Worm (Caenorhabditis elegans): ENCODE measurements around the gene dhs-22.
A peak's percentile ranks its signal among the peaks of the same experiment; 100 is the strongest.

The dhs-22 gene

DNA sequence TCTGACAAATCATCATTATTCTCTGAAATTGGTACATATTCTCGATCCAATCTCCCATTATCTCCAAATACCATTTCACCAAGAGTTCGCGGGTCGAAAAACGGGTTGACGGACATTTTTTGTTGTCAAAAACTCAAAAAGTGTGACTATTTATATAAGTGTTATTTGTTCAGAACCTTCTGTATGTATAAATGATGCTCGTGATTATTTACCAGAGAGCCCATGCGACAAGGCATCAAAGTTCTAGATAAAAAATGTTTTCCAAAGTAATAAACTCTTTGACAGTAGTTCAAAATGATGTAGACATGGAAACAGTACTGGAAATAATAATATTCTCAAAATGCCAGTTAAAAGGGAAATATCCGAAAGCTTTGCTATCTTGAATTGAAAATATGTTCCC, 41.4 kb upstream of the dhs-22 start:
- TF ChIP-seq skn-1 (tag; optimal IDR thresholded peaks at IDR 0.05) = peak; percentile 1
- no peak for TF ChIP-seq ces-1 (GFP tag; optimal IDR thresholded peaks at IDR 0.05)

DNA sequence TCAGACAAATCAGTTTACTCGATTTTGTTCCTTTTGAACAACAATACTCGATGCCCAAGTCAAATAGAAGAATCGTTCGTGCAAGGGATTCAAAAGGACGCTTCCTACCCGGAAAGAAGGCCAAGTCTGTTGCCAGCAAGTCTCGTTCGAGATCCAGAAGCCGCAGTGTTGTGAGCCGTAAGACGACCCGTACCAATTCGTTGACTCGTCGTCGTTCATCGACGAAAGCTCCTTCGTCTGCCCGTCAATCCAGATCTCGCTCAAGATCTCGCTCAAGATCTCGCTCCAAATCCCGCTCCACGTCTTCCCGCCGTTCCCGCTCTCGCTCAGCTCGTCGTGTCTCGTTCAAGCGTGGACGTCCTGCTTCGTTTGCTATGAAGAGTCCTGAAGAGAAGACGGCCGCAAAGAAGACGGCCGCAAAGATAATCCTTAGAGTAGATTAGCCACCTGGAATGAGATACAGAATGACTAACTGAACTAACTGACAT, 39.4 kb upstream of the dhs-22 start, which contains the start of gene F08H9.2:
Gene F08H9.2 (plus strand): TSS at position 51 of the 488 bp plus-strand sequence.
- no peak for TF ChIP-seq zag-1 (tag; optimal IDR thresholded peaks at IDR 0.05)
- TF ChIP-seq nhr-77 (tag; optimal IDR thresholded peaks at IDR 0.05) = no peak
- no peak for TF ChIP-seq ztf-11 (tag; optimal IDR thresholded peaks at IDR 0.05)
- TF ChIP-seq lin-35 (GFP tag; optimal IDR thresholded peaks at IDR 0.05) = no peak
- no peak for TF ChIP-seq rnt-1 (tag; optimal IDR thresholded peaks at IDR 0.05)
- TF ChIP-seq pag-3 (tag; optimal IDR thresholded peaks at IDR 0.05; ENCODE audit: borderline replicate concordance, insufficient read depth) = no peak
- no peak for TF ChIP-seq unc-30 (tag; optimal IDR thresholded peaks at IDR 0.05)
- TF ChIP-seq nhr-11 (tag; optimal IDR thresholded peaks at IDR 0.05) = no peak
- no peak for TF ChIP-seq blmp-1 (tag; optimal IDR thresholded peaks at IDR 0.05)
- TF ChIP-seq ceh-90 (tag; optimal IDR thresholded peaks at IDR 0.05) = no peak
- TF ChIP-seq efl-3 (GFP tag; optimal IDR thresholded peaks at IDR 0.05) = no peak
- no peak for TF ChIP-seq ceh-82 (tag; optimal IDR thresholded peaks at IDR 0.05)
- no peak for TF ChIP-seq tbx-2 (tag; optimal IDR thresholded peaks at IDR 0.05)
- no peak for TF ChIP-seq dpl-1 (GFP tag; optimal IDR thresholded peaks at IDR 0.05)
- no peak for TF ChIP-seq mep-1 (tag; optimal IDR thresholded peaks at IDR 0.05)
- TF ChIP-seq aha-1 (tag; optimal IDR thresholded peaks at IDR 0.05) = no peak
- TF ChIP-seq nhr-20 (tag; optimal IDR thresholded peaks at IDR 0.05) = no peak
- no peak for TF ChIP-seq mab-9 (GFP tag; IDR thresholded peaks at IDR 0.05)
- no peak for TF ChIP-seq pqm-1 (tag; optimal IDR thresholded peaks at IDR 0.05)
- TF ChIP-seq zip-4 (GFP tag; optimal IDR thresholded peaks at IDR 0.05) = no peak

DNA sequence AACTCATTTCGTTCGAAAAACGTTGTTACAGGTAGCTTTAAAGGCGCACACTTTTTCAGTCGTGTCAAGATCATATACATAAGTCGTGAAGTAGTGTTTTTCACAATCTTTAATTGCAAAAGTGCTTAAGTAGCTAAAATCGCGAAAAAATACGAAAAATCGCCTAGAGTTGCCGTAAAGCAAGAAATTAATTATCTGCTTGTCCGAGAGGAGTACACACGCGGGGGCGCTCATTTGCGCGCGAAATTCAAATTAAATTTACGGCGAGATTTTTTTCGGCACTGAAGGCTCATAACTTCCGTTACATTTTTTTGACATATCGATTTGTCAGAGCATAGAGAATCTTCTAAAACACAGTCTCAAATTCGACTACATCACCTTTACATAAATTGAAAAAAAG, 38.9 kb upstream of the dhs-22 start:
- TF ChIP-seq egl-13 (tag; optimal IDR thresholded peaks at IDR 0.05) = no peak
- TF ChIP-seq pax-3 (tag; optimal IDR thresholded peaks at IDR 0.05) = no peak
- no peak for TF ChIP-seq ceh-82 (tag; optimal IDR thresholded peaks at IDR 0.05)
- no peak for TF ChIP-seq pqm-1 (tag; optimal IDR thresholded peaks at IDR 0.05)
- TF ChIP-seq swsn-7 (tag; optimal IDR thresholded peaks at IDR 0.05) = no peak
- no peak for TF ChIP-seq hlh-4 (tag; optimal IDR thresholded peaks at IDR 0.05)
- TF ChIP-seq nhr-19 (GFP tag; conservative IDR thresholded peaks at IDR 0.05) = no peak
- no peak for TF ChIP-seq lir-3 (tag; optimal IDR thresholded peaks at IDR 0.05; ENCODE audit: poor library complexity)
- TF ChIP-seq mdl-1 (tag; optimal IDR thresholded peaks at IDR 0.05) = no peak
- TF ChIP-seq dpl-1 (GFP tag; optimal IDR thresholded peaks at IDR 0.05) = peak in 1 of 3 experiments; percentile 7
- no peak for TF ChIP-seq lin-14 (GFP tag; optimal IDR thresholded peaks at IDR 0.05)
- TF ChIP-seq efl-1 (optimal IDR thresholded peaks at IDR 0.05) = peak in 1 of 2 experiments; percentile 6
- peak; percentile 15 to 86 for TF ChIP-seq efl-1 (GFP tag; optimal IDR thresholded peaks at IDR 0.05 in 1 of 2)

DNA sequence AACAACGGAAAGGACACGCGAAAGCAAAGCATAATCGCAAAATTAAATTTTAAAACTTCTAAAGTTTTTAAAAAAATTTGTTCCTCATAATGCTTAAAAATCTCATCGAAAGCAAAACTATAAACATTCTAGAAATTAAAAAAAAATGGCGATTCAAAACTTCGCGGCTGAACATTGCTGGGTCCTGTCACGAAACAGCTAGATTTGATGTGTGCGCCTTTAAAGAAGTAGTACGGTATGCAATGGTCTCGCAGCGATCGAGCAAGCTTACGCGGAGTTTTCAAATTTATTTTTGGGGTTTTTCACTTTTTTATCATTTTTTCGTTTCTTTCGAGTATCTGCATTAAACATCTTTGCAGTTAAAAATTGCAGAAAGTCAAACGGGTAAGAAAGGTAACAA, 35.8 kb upstream of the dhs-22 start, which contains the start of gene coh-3:
Gene coh-3 (plus strand): TSS at position 353 of the 400 bp plus-strand sequence.
- no peak for TF ChIP-seq sptf-1 (tag; optimal IDR thresholded peaks at IDR 0.05)
- no peak for TF ChIP-seq hpl-2 (GFP tag; optimal IDR thresholded peaks at IDR 0.05)
- no peak for TF ChIP-seq tbx-2 (tag; optimal IDR thresholded peaks at IDR 0.05)
- no peak for TF ChIP-seq rnt-1 (tag; optimal IDR thresholded peaks at IDR 0.05)
- TF ChIP-seq unc-30 (tag; optimal IDR thresholded peaks at IDR 0.05) = no peak
- TF ChIP-seq egl-13 (tag; optimal IDR thresholded peaks at IDR 0.05) = no peak
- TF ChIP-seq fkh-8 (tag; optimal IDR thresholded peaks at IDR 0.05) = no peak
- TF ChIP-seq mef-2 (tag; optimal IDR thresholded peaks at IDR 0.05) = no peak
- no peak for TF ChIP-seq zag-1 (tag; optimal IDR thresholded peaks at IDR 0.05)
- TF ChIP-seq sup-37 (GFP tag; optimal IDR thresholded peaks at IDR 0.05) = no peak
- no peak for TF ChIP-seq nhr-47 (tag; optimal IDR thresholded peaks at IDR 0.05)
- no peak for TF ChIP-seq nhr-237 (tag; optimal IDR thresholded peaks at IDR 0.05)
- no peak for TF ChIP-seq unc-98 (GFP tag; IDR thresholded peaks at IDR 0.05)
- no peak for TF ChIP-seq nhr-77 (tag; optimal IDR thresholded peaks at IDR 0.05)
- TF ChIP-seq ces-1 (GFP tag; optimal IDR thresholded peaks at IDR 0.05) = no peak
- TF ChIP-seq lin-14 (GFP tag; optimal IDR thresholded peaks at IDR 0.05) = no peak
